Fruit fly (Drosophila melanogaster): ENCODE data around the gene Pk34A.

Gene Pk34A

dm6 chr2L:13158510-13158909 is at the start of gene Pk34A:
Pk34A (plus strand) TSS chr2L:13158810.
- no peak for TF ChIP-seq CG17801 (GFP tag; optimal IDR thresholded peaks at IDR 0.05; ENCODE audit: partially characterized antibody)

DNA sequence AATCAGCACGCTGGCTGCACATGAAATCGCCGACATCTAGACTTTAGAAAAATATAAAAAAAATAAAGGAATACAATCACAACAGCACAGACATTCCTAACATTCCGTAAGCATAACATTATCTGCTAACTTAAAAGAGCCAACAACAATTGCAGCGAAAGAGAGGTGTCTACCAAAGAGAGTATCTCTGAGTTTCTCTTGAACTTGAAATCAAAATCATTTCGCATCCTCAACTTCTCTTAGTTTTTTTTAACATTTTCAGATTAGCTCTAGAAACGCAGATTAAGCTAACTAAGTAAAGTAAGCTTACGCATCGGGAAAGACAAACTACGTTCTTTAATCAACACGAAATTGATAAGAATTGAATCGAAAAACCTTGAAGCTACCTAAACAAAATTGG is 45.0 kb upstream of the Pk34A start:
- TF ChIP-seq CG17801 (GFP tag; optimal IDR thresholded peaks at IDR 0.05; ENCODE audit: partially characterized antibody) = no peak

- TF ChIP-seq CG17801 (GFP tag; optimal IDR thresholded peaks at IDR 0.05; ENCODE audit: partially characterized antibody) = no peak
These were observed 41.9 kb upstream of the Pk34A start for dm6 chr2L:13116738-13117137.

- no peak for TF ChIP-seq CG17801 (GFP tag; optimal IDR thresholded peaks at IDR 0.05; ENCODE audit: partially characterized antibody)
These were observed 39.6 kb upstream of the Pk34A start, which contains the start of the genes CG44198 and CG43050 for dm6 chr2L:13119034-13119433. CG44198 (minus strand) TSS chr2L:13119134. CG43050 (plus strand) TSS chr2L:13119294.

DNA sequence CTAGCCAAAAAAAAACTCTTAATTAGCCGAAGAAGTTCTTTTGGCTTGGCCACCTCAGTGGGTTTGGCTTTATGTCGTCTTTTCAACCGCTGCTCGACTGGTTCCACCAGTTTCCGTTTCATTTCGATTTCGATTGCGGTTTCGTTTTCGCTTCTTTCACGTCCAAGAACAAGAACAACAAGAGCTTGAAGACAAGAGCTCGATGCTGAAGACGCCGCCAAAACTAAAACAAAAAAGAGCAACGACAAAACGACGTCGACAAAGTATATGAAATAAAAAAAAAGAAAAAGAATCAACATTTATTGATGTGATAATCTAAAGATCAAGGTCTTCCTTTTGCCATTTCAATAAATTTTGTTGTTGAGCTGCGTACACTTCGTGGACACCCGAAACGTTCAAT is 36.1 kb upstream of the Pk34A start:
- no peak for TF ChIP-seq CG17801 (GFP tag; optimal IDR thresholded peaks at IDR 0.05; ENCODE audit: partially characterized antibody)

DNA sequence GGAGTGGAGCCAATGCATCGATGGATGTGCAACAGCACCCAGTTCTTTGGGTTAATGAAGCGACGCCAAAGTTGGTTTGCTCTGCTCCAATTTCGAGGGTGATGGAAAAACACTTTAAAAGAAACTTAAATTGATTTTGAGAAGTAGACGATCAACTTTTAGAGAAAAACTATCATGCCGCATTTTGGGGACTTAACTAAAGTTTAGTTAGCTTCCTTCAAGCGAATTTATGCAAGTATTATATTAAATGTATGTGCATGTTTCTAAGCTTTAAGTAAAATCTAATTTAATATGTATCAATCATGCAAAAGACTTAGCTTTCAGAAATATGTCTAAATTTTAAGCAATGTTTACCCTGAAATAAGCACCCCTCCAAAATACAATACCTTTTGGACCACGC is 28.3 kb upstream of the Pk34A start, which contains the start of gene CG5122:
TSS of gene CG5122 (plus strand) at position 301 of the 400 bp plus-strand sequence.
- TF ChIP-seq CG17801 (GFP tag; optimal IDR thresholded peaks at IDR 0.05; ENCODE audit: partially characterized antibody) = no peak

dm6 chr2L:13135929-13136328 is 22.7 kb upstream of the Pk34A start:
- no peak for TF ChIP-seq CG17801 (GFP tag; optimal IDR thresholded peaks at IDR 0.05; ENCODE audit: partially characterized antibody)

DNA sequence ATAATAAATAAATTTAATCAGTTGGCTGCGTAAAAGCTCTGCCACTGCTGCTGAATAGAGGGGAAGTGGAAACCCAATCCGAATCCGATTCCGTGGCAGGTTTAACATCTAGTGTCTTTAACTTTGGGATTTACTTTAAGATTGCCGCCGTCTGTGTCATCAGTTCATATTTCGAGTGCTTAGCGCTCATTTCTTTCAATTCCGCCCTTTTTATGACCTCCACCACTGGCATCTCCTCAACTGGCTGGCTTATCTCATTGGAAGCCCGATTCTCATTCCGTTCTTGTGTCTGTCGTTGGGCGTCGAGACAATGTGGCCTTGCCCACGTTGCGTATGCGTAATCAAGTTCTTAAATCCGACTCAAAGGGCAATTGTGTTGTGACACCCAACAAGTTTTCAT is 17.7 kb upstream of the Pk34A start:
- TF ChIP-seq CG17801 (GFP tag; optimal IDR thresholded peaks at IDR 0.05; ENCODE audit: partially characterized antibody) = no peak

DNA sequence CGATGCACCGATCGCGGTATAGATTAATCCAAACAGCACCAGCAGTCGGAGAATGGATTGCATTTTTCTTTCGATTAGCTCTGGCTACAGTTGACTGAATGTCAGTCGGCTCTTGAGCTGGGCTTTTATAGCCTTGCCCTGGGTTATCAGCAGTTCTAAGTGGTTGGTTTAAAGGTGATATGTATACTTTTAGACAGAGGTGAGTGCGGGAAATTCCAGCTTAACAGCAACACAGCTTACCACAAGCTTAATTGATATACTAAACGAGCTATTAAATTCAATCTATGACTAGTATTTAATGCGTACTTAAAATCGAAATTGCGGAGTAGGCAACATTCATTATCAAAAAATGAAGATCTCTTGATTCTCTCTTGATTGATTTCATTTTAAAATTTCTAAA is 15.8 kb upstream of the Pk34A start, which contains the start of gene CG9928:
TSS of gene CG9928 (minus strand) at position 101 of the 400 bp plus-strand sequence.
- TF ChIP-seq CG17801 (GFP tag; optimal IDR thresholded peaks at IDR 0.05; ENCODE audit: partially characterized antibody) = no peak

DNA sequence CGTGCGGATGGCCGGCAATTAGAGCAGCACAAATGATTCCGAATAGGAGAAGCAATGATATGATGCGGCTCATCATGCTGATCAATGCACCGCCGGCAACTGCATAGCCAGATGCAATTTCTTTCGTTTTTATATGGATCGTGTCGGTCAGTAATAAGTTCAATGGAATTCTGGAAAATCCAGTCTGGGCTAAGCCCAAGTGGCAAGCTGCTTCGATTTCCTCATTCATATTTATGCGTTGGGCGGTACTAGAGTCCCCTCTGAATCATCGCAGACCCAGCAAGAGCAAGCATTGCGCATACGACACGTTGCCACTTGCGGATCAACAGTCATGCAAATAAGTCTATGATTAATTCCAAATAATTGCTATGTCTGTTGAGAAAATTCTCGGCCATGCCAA is 15.1 kb upstream of the Pk34A start, which contains the start of gene CG16978:
TSS of gene CG16978 (minus strand) at position 101 of the 400 bp plus-strand sequence.
- no peak for TF ChIP-seq CG17801 (GFP tag; optimal IDR thresholded peaks at IDR 0.05; ENCODE audit: partially characterized antibody)

- TF ChIP-seq CG17801 (GFP tag; optimal IDR thresholded peaks at IDR 0.05; ENCODE audit: partially characterized antibody) = peak; percentile 39
These were observed 13.5 kb upstream of the Pk34A start for dm6 chr2L:13145035-13145683.

DNA sequence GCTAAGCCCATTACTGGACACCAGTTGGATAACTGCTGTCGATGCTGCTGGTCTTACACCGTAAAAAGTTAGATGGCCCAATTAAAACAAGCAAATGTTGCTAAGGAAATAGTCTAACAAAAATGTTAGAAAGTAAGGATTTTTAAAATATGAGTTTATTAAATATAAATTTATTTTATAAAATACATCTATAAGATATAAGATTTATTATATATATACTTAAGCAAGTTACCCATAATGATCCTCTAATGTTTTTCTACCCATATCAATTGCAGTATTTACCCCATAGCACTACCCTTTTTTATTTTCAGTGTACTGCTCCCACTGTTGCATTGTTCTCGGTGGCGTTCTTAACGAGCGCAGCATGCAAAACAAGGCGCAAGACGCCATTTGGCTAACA is 12.4 kb upstream of the Pk34A start:
- no peak for TF ChIP-seq CG17801 (GFP tag; optimal IDR thresholded peaks at IDR 0.05; ENCODE audit: partially characterized antibody)

DNA sequence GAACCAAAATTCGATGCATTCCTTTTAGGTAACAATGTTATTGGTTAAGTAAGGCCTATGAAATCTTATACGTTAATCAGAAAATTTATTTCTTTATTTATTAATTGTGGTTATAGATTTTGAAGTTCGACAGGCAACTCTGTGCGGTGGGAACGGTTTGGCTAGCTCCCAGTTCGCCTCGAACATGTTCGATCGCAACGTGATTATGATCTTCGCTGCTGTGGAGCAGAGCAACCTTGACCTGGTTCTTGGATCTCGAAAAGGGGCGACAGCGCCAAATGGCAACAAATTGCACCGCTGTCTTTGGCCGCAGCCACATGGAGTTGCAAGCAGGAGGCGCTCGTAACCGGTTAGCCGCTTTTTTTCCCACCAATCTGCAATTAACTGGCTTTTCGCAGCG is 4.3 kb upstream of the Pk34A start:
- no peak for TF ChIP-seq CG17801 (GFP tag; optimal IDR thresholded peaks at IDR 0.05; ENCODE audit: partially characterized antibody)

- no peak for TF ChIP-seq CG17801 (GFP tag; optimal IDR thresholded peaks at IDR 0.05; ENCODE audit: partially characterized antibody)
These were observed 2.3 kb upstream of the Pk34A start for dm6 chr2L:13156349-13156748.

DNA sequence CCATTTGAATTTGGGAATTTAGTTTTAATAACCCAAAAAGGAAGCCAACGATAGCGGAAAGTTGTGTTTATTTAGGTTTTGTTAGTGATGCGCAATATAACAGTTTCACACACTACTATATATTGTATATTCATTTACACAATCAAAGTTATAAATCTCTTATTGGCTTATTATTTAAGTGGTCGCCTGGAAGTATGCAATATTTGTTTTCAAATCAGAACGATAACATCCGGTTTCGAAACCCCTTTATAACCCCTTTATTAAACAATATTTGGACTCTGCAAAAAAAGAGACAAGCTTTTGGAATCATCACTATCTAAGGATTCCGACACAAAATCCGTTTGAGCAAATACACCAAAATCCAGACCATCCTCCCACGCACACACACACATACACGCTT is 707 bp upstream of the Pk34A start:
- peak; percentile 27 for TF ChIP-seq CG17801 (GFP tag; optimal IDR thresholded peaks at IDR 0.05; ENCODE audit: partially characterized antibody)

DNA sequence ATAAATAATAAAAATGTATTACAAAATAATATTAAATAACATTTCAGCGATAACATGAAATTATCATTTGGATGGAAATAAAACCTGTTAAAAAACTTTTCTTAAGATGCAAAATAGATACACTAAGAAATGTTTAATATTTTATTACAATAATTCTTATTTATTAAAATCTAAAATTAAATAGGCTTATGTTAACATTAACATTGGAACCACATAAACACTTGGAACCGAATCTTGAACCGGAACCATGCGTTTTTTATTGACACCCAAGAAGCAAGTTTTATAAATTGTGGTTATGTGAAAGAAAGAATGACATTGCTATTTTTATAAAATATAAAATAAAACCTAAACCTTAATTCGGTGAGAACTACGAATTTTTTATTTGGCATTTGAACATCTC is 1.6 kb downstream of the Pk34A start, which contains the start of gene kmg:
TSS of gene kmg (plus strand) at position 301 of the 400 bp plus-strand sequence.
- no peak for TF ChIP-seq CG17801 (GFP tag; optimal IDR thresholded peaks at IDR 0.05; ENCODE audit: partially characterized antibody)
